Fruit fly (Drosophila melanogaster) whole organism, wandering third instar larva: ENCODE data around the gene ihog.

ENCODE experiments used
- Abd-B ChIP-seq: fragments of >200 bp; optimal IDR thresholded peaks from 2 replicates; lab custom pipeline; 2017; ENCODE audit warnings: missing biosample characterization, missing genetic modification characterization
- Dfd ChIP-seq: fragments of >200 bp; optimal IDR thresholded peaks from 2 replicates; lab custom pipeline; 2017; ENCODE audit warnings: missing biosample characterization, missing genetic modification characterization
- Dif ChIP-seq: fragments of 200-275, 200-300 bp; sonication (Bioruptor generic); optimal IDR thresholded peaks from 2 replicates; lab custom pipeline; 2018; ENCODE audit warnings: missing biosample characterization, missing genetic modification characterization; ENCODE audit not compliant: partially characterized antibody
- Myc ChIP-seq: fragments of >200 bp; optimal IDR thresholded peaks from 2 replicates; lab custom pipeline; 2017
- OdsH ChIP-seq: fragments of 200-800 bp; sonication (Bioruptor generic); optimal IDR thresholded peaks from 2 replicates; lab custom pipeline; 2016; ENCODE audit warnings: missing biosample characterization, mild to moderate bottlenecking, missing genetic modification characterization
- br ChIP-seq: fragments of 200-800 bp; sonication (Bioruptor generic); optimal IDR thresholded peaks from 2 replicates; lab custom pipeline; 2016; ENCODE audit warnings: missing biosample characterization, missing genetic modification characterization
- fru ChIP-seq: fragments of 200-800 bp; sonication (Bioruptor generic); optimal IDR thresholded peaks from 3 replicates; lab custom pipeline; 2016; ENCODE audit warnings: missing biosample characterization, mild to moderate bottlenecking, missing genetic modification characterization
- h ChIP-seq: fragments of 200-800 bp; sonication (Bioruptor generic); optimal IDR thresholded peaks from 3 replicates; lab custom pipeline; 2016; ENCODE audit warnings: missing biosample characterization, mild to moderate bottlenecking, missing genetic modification characterization
- lola ChIP-seq: fragments of >200 bp; optimal IDR thresholded peaks from 2 replicates; lab custom pipeline; 2017; ENCODE audit warnings: missing biosample characterization, missing genetic modification characterization
- pan ChIP-seq: fragments of >200 bp; optimal IDR thresholded peaks from 2 replicates; lab custom pipeline; 2017
- psq ChIP-seq: fragments of 200-800 bp; sonication (Bioruptor generic); optimal IDR thresholded peaks from 3 replicates; lab custom pipeline; 2017; ENCODE audit warnings: missing biosample characterization, mild to moderate bottlenecking, missing genetic modification characterization, moderate library complexity

- TF ChIP-seq OdsH = no peak
- no peak for TF ChIP-seq psq (GFP tag; lab: Kevin White, UChicago)
- TF ChIP-seq Myc (lab: Kevin White, UChicago) = no peak
- no peak for TF ChIP-seq h (GFP tag; lab: Kevin White, UChicago)
- no peak for TF ChIP-seq pan (lab: Kevin White, UChicago)
- no peak for TF ChIP-seq lola
- no peak for TF ChIP-seq Dif
- TF ChIP-seq Abd-B (GFP tag; lab: Kevin White, UChicago) = no peak
- no peak for TF ChIP-seq br (GFP tag; lab: Kevin White, UChicago)
- no peak for TF ChIP-seq fru
- no peak for TF ChIP-seq Dfd (GFP tag; lab: Kevin White, UChicago)
Observed at dm6 chr2L:6941731-6942130, 6.9 kb downstream of the ihog start.
